Worm (Caenorhabditis elegans): Measurements from ENCODE around the gene wdr-5.1.

wdr-5.1 gene

DNA sequence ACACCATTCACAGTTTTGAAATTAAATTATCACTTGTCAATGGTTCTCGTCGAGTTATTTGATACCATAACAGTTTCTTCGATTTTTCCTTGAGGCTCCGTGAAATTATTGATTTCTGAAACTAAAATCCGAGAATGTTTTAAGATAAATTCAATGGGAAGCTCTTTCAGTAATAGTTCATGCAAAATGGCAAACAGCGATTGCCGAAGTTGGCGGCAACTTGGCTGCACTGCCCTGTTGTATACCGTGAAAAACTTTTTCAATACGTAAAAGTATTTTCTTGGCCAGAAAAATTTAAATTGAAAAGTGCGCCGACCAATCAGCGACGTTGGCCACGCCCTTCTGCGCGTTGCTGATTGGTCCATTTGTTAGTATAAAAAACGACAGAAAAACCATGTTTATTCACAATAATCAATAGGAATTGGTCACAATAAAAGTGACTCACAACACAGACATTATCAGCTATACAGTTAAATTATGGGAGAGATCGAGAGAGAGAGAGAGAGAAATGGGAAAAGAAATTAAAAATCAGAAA, 22.1 kb upstream of the wdr-5.1 start:
- no peak for TF ChIP-seq ceh-90 (tag; optimal IDR thresholded peaks at IDR 0.05)
- TF ChIP-seq Y116A8C.19 (tag; optimal IDR thresholded peaks at IDR 0.05; ENCODE audit: borderline replicate concordance), result no peak
- no peak for TF ChIP-seq unc-98 (GFP tag; IDR thresholded peaks at IDR 0.05)
- no peak for TF ChIP-seq lin-15B (tag; optimal IDR thresholded peaks at IDR 0.05)
- TF ChIP-seq aha-1 (tag; optimal IDR thresholded peaks at IDR 0.05), result no peak
- TF ChIP-seq efl-1 (optimal IDR thresholded peaks at IDR 0.05), result no peak
- no peak for TF ChIP-seq efl-1 (GFP tag; optimal IDR thresholded peaks at IDR 0.05 in 1 of 2)
- no peak for TF ChIP-seq snpc-4 (tag; optimal IDR thresholded peaks at IDR 0.05)

DNA sequence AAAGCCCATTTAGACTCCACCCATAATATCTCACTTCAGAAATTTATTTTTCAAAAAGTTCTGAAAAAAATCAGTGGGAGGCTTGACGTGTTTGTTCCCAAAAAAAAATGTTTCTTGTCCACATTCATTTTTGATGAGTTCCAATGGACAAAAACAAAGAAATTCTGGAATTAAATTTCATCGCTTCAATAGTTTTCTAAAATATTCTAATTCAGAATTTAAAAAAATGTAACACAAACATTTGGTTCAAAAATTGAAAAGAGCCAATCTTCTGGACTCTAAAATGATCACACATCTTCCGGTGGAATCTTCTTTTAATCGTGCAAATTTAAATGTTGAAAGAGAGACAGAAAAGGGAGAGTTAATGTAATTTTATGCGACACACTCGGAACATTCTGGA, 12.6 kb upstream of the wdr-5.1 start:
- TF ChIP-seq nhr-11 (tag; optimal IDR thresholded peaks at IDR 0.05) (no peak), ama-1 (optimal IDR thresholded peaks at IDR 0.05) (no peak), C34B4.2 (tag; optimal IDR thresholded peaks at IDR 0.05) (no peak), lin-14 (GFP tag; optimal IDR thresholded peaks at IDR 0.05) (peak; percentile 33), nhr-28 (tag; optimal IDR thresholded peaks at IDR 0.05) (no peak), xbp-1 (tag; optimal IDR thresholded peaks at IDR 0.05) (no peak), elt-3 (tag; optimal IDR thresholded peaks at IDR 0.05) (no peak), dsc-1 (tag; optimal IDR thresholded peaks at IDR 0.05) (no peak), ceh-8 (GFP tag; optimal IDR thresholded peaks at IDR 0.05) (no peak), efl-1 (optimal IDR thresholded peaks at IDR 0.05) (no peak), efl-1 (GFP tag; optimal IDR thresholded peaks at IDR 0.05 in 1 of 2) (peak in 1 of 2 experiments; percentile 73), egl-27 (tag; optimal IDR thresholded peaks at IDR 0.05) (no peak)

DNA sequence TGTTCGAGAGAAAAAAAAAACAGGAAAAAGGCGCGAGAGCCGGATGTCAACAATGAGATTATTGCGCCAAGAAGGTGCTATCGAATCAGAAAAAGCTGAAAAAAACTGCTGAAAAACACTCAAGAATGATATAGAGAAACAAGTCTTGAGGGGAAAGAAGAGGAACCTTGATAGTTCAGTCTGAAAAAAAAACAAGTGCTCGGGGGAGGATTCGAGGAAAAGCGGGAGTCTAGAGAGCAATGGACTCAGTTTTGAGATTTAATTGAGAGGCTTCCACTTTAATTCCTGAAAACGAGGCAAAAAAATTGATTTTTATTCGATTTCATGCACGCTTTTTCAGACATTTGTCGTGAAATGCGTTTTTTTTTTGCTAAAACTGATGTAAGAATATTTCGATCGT, 10.5 kb upstream of the wdr-5.1 start, which contains the start of gene npr-15:
Gene npr-15, minus strand, starts transcription at position 101 of the 400 bp plus-strand sequence.
- TF ChIP-seq jun-1 (tag; optimal IDR thresholded peaks at IDR 0.05), result no peak
- TF ChIP-seq unc-30 (tag; optimal IDR thresholded peaks at IDR 0.05), result no peak
- TF ChIP-seq ceh-88 (GFP tag; IDR thresholded peaks at IDR 0.05), result no peak
- TF ChIP-seq hpl-2 (GFP tag; optimal IDR thresholded peaks at IDR 0.05), result no peak
- no peak for TF ChIP-seq lsy-2 (tag; optimal IDR thresholded peaks at IDR 0.05)
- TF ChIP-seq lir-3 (tag; optimal IDR thresholded peaks at IDR 0.05; ENCODE audit: poor library complexity), result no peak
- no peak for TF ChIP-seq ceh-90 (tag; optimal IDR thresholded peaks at IDR 0.05)
- TF ChIP-seq aly-2 (tag; optimal IDR thresholded peaks at IDR 0.05), result no peak
- no peak for TF ChIP-seq efl-1 (optimal IDR thresholded peaks at IDR 0.05)
- TF ChIP-seq efl-1 (GFP tag; optimal IDR thresholded peaks at IDR 0.05 in 1 of 2), result no peak
- no peak for TF ChIP-seq nhr-19 (GFP tag; conservative IDR thresholded peaks at IDR 0.05)
- no peak for TF ChIP-seq ztf-11 (tag; optimal IDR thresholded peaks at IDR 0.05)
- TF ChIP-seq Y116A8C.19 (tag; optimal IDR thresholded peaks at IDR 0.05; ENCODE audit: borderline replicate concordance), result no peak
- TF ChIP-seq nhr-84 (tag; optimal IDR thresholded peaks at IDR 0.05), result no peak
- TF ChIP-seq lin-13 (GFP tag; optimal IDR thresholded peaks at IDR 0.05), result no peak
- TF ChIP-seq ztf-4 (tag; optimal IDR thresholded peaks at IDR 0.05), result no peak
- no peak for TF ChIP-seq C16A3.4 (tag; optimal IDR thresholded peaks at IDR 0.05)
- TF ChIP-seq mab-9 (GFP tag; IDR thresholded peaks at IDR 0.05), result no peak
- TF ChIP-seq vab-15 (tag; optimal IDR thresholded peaks at IDR 0.05), result no peak

DNA sequence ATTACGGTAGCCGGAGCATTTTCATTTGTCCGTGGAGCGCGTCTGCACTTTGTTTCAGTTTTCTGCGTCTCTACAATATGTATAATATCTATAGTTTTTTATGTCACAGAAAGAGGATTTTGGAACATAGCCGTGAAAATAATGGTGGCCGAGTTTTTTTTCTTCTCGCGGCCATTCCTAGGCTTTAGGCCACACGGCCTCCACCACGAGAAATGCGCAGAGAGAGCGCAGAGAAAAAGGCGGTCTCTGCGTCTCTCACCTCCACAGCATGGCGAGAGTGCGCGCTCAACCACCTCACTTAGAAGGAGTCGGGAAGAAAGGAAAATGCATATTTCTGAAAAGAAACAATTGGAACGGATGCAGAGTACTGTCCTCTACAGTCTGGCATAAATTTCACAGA, 9.7 kb upstream of the wdr-5.1 start:
- TF ChIP-seq swsn-7 (tag; optimal IDR thresholded peaks at IDR 0.05) (peak; percentile 47), snu-23 (GFP tag; optimal IDR thresholded peaks at IDR 0.05) (peak; percentile 37), dpl-1 (GFP tag; optimal IDR thresholded peaks at IDR 0.05) (peak in 1 of 3 experiments; percentile 7), sox-4 (tag; optimal IDR thresholded peaks at IDR 0.05) (peak; percentile 27), nhr-71 (tag; optimal IDR thresholded peaks at IDR 0.05) (peak; percentile 55), nhr-90 (tag; optimal IDR thresholded peaks at IDR 0.05; ENCODE audit: poor library complexity) (peak; percentile 16), ceh-88 (GFP tag; IDR thresholded peaks at IDR 0.05) (0 out of 2 replicates have a peak, but pooled peaks have one; percentile 24), unc-98 (GFP tag; IDR thresholded peaks at IDR 0.05) (peak; percentile 9; the same call in 1 of the 2 replicates), nhr-47 (tag; optimal IDR thresholded peaks at IDR 0.05) (peak; percentile 64), lin-14 (GFP tag; optimal IDR thresholded peaks at IDR 0.05) (peak; percentile 51), nhr-85 (tag) (peak; percentile 71), isw-1 (GFP tag; IDR thresholded peaks at IDR 0.05) (peak; percentile 65), tbx-2 (tag; optimal IDR thresholded peaks at IDR 0.05) (peak; percentile 26), xbp-1 (tag; optimal IDR thresholded peaks at IDR 0.05) (peak; percentile 6), efl-1 (optimal IDR thresholded peaks at IDR 0.05) (peak; percentile 42 to 55), efl-1 (GFP tag; optimal IDR thresholded peaks at IDR 0.05 in 1 of 2) (peak; percentile 4 to 87), mab-9 (GFP tag; IDR thresholded peaks at IDR 0.05) (peak; percentile 77), unc-86 (tag; optimal IDR thresholded peaks at IDR 0.05) (peak; percentile 31), nhr-19 (GFP tag; conservative IDR thresholded peaks at IDR 0.05) (peak; percentile 80), dsc-1 (tag; optimal IDR thresholded peaks at IDR 0.05) (peak; percentile 28), lir-3 (tag; optimal IDR thresholded peaks at IDR 0.05; ENCODE audit: poor library complexity) (peak; percentile 34), ceh-82 (tag; optimal IDR thresholded peaks at IDR 0.05) (peak in 1 of 3 experiments; percentile 16), grh-1 (GFP tag; IDR thresholded peaks at IDR 0.05) (peak; percentile 77)
